Worm (Caenorhabditis elegans) whole organism, late embryonic: Measurements from ENCODE around the gene srr-4.

Experiments
- ceh-22 ChIP-seq: sonication (generic microtip); optimal IDR thresholded peaks from 2 replicates; lab custom pipeline; 2017; ENCODE audit warnings: missing biosample characterization, missing genetic modification characterization
- ceh-48 ChIP-seq: sonication (generic microtip); optimal IDR thresholded peaks from 2 replicates; lab custom pipeline; 2016; ENCODE audit warnings: missing genetic modification characterization, inconsistent platforms, missing compliant biosample characterization
- dmd-4 ChIP-seq: sonication (generic microtip); optimal IDR thresholded peaks from 2 replicates; lab custom pipeline; 2016; ENCODE audit warnings: borderline replicate concordance, missing genetic modification characterization, missing compliant biosample characterization
- madf-2 ChIP-seq: sonication (generic microtip); optimal IDR thresholded peaks from 2 replicates; lab custom pipeline; 2017; ENCODE audit warnings: missing genetic modification characterization, missing compliant biosample characterization
- nhr-11 ChIP-seq: fragments of 150-350 bp; optimal IDR thresholded peaks from 2 replicates; lab custom pipeline; 2014; ENCODE audit warnings: missing biosample characterization, missing genetic modification characterization
- nhr-232 ChIP-seq: sonication (generic microtip); optimal IDR thresholded peaks from 2 replicates; lab custom pipeline; 2016; ENCODE audit warnings: missing genetic modification characterization, missing compliant biosample characterization
- pha-2 ChIP-seq: sonication (generic microtip); optimal IDR thresholded peaks from 2 replicates; lab custom pipeline; 2017; ENCODE audit warnings: mild to moderate bottlenecking, missing genetic modification characterization, missing compliant biosample characterization
- sox-4 ChIP-seq: sonication (generic microtip); optimal IDR thresholded peaks from 2 replicates; lab custom pipeline; 2017; ENCODE audit warnings: mild to moderate bottlenecking, missing genetic modification characterization, inconsistent platforms, missing compliant biosample characterization
- unc-86 ChIP-seq: sonication (generic microtip); optimal IDR thresholded peaks from 2 replicates; lab custom pipeline; 2016; ENCODE audit warnings: missing genetic modification characterization, missing compliant biosample characterization

ce11 chrV:4974677-4975076 lies 44.3 kb upstream of the srr-4 start, which contains the start of gene srsx-10:
- TF ChIP-seq ceh-48 (tag; lab: Kevin White, UChicago) = no peak
- no peak for TF ChIP-seq dmd-4 (tag; lab: Kevin White, UChicago)
- no peak for TF ChIP-seq nhr-232
- TF ChIP-seq madf-2 (tag; lab: Kevin White, UChicago) = no peak
- TF ChIP-seq nhr-11 (tag; lab: Kevin White, UChicago) = no peak
- no peak for TF ChIP-seq unc-86
- no peak for TF ChIP-seq pha-2
- no peak for TF ChIP-seq ceh-22
- TF ChIP-seq sox-4 (tag; lab: Kevin White, UChicago) = no peak
